Worm (Caenorhabditis elegans): ENCODE results near the gene ram-2.

The ram-2 gene

ce11 chrII:10989180-10989579, 27.5 kb downstream of the ram-2 start:
- TF ChIP-seq ces-1 (GFP tag; optimal IDR thresholded peaks at IDR 0.05): no peak
- TF ChIP-seq nhr-12 (tag; optimal IDR thresholded peaks at IDR 0.05): no peak
- TF ChIP-seq cnd-1 (tag; optimal IDR thresholded peaks at IDR 0.05): peak; percentile 32
- no peak for TF ChIP-seq pha-4 (tag; optimal IDR thresholded peaks at IDR 0.05)
- TF ChIP-seq ceh-43 (GFP tag; optimal IDR thresholded peaks at IDR 0.05): no peak
- TF ChIP-seq ceh-83 (GFP tag; optimal IDR thresholded peaks at IDR 0.05): no peak
- no peak for TF ChIP-seq mab-5 (tag; optimal IDR thresholded peaks at IDR 0.05)
- TF ChIP-seq sem-2 (GFP tag; optimal IDR thresholded peaks at IDR 0.05): peak; percentile 6
- TF ChIP-seq zip-8 (tag; optimal IDR thresholded peaks at IDR 0.05): peak; percentile 82
- TF ChIP-seq nhr-28 (tag; optimal IDR thresholded peaks at IDR 0.05): no peak
- TF ChIP-seq ztf-11 (tag; optimal IDR thresholded peaks at IDR 0.05): no peak
- peak; percentile 85 for TF ChIP-seq nhr-2 (tag; optimal IDR thresholded peaks at IDR 0.05)
- TF ChIP-seq flh-1 (GFP tag; optimal IDR thresholded peaks at IDR 0.05): no peak
- peak; percentile 1 for TF ChIP-seq ham-2 (GFP tag; optimal IDR thresholded peaks at IDR 0.05)
- no peak for TF ChIP-seq bed-3 (GFP tag; optimal IDR thresholded peaks at IDR 0.05)
- peak; percentile 39 for TF ChIP-seq mls-2 (tag; optimal IDR thresholded peaks at IDR 0.05)
- no peak for TF ChIP-seq snpc-4 (tag; optimal IDR thresholded peaks at IDR 0.05)
- TF ChIP-seq nhr-237 (tag; optimal IDR thresholded peaks at IDR 0.05): no peak
- TF ChIP-seq elt-3 (tag; optimal IDR thresholded peaks at IDR 0.05): no peak
- TF ChIP-seq elt-1 (tag; optimal IDR thresholded peaks at IDR 0.05; ENCODE audit: borderline replicate concordance, insufficient read depth): no peak
- TF ChIP-seq lin-32 (GFP tag; optimal IDR thresholded peaks at IDR 0.05): no peak
- peak; percentile 13 for TF ChIP-seq ceh-39 (tag; optimal IDR thresholded peaks at IDR 0.05)
- TF ChIP-seq unc-120 (tag; optimal IDR thresholded peaks at IDR 0.05; ENCODE audit: poor library complexity, severe bottlenecking): no peak
- no peak for TF ChIP-seq lsy-2 (tag; optimal IDR thresholded peaks at IDR 0.05)
- no peak for TF ChIP-seq unc-62 (GFP tag; optimal IDR thresholded peaks at IDR 0.05)
- no peak for TF ChIP-seq hlh-1 (tag; optimal IDR thresholded peaks at IDR 0.05)
- no peak for TF ChIP-seq sptf-1 (tag; optimal IDR thresholded peaks at IDR 0.05)
- no peak for TF ChIP-seq lin-13 (tag; optimal IDR thresholded peaks at IDR 0.05)
- no peak for TF ChIP-seq M03D4.4 (tag; optimal IDR thresholded peaks at IDR 0.05)

ce11 chrII:10988575-10988974, 28.1 kb downstream of the ram-2 start:
- TF ChIP-seq pha-4 (tag; optimal IDR thresholded peaks at IDR 0.05) (peak; percentile 45), sptf-1 (tag; optimal IDR thresholded peaks at IDR 0.05) (no peak), mab-5 (tag; optimal IDR thresholded peaks at IDR 0.05) (no peak), ceh-39 (tag; optimal IDR thresholded peaks at IDR 0.05) (no peak), nhr-76 (tag; optimal IDR thresholded peaks at IDR 0.05) (no peak), ceh-83 (GFP tag; optimal IDR thresholded peaks at IDR 0.05) (no peak), unc-62 (GFP tag; optimal IDR thresholded peaks at IDR 0.05) (peak; percentile 95), nhr-2 (tag; optimal IDR thresholded peaks at IDR 0.05) (peak; percentile 73), sem-2 (GFP tag; optimal IDR thresholded peaks at IDR 0.05) (no peak), ceh-43 (GFP tag; optimal IDR thresholded peaks at IDR 0.05) (no peak), drap-1 (GFP tag; optimal IDR thresholded peaks at IDR 0.05) (no peak), bed-3 (GFP tag; optimal IDR thresholded peaks at IDR 0.05) (no peak), snpc-4 (tag; optimal IDR thresholded peaks at IDR 0.05) (no peak), ces-1 (GFP tag; optimal IDR thresholded peaks at IDR 0.05) (no peak), elt-1 (tag; optimal IDR thresholded peaks at IDR 0.05; ENCODE audit: borderline replicate concordance, insufficient read depth) (no peak), hlh-1 (tag; optimal IDR thresholded peaks at IDR 0.05) (peak; percentile 36), elt-3 (tag; optimal IDR thresholded peaks at IDR 0.05) (no peak), unc-39 (tag; optimal IDR thresholded peaks at IDR 0.05) (no peak), lin-32 (GFP tag; optimal IDR thresholded peaks at IDR 0.05) (no peak), flh-1 (GFP tag; optimal IDR thresholded peaks at IDR 0.05) (no peak), blmp-1 (tag; optimal IDR thresholded peaks at IDR 0.05) (no peak), lsy-2 (tag; optimal IDR thresholded peaks at IDR 0.05) (no peak), lin-13 (tag; optimal IDR thresholded peaks at IDR 0.05) (no peak)

ce11 chrII:10986461-10987090, 30.1 kb downstream of the ram-2 start:
- TF ChIP-seq nhr-2 (tag; optimal IDR thresholded peaks at IDR 0.05) (no peak), cnd-1 (tag; optimal IDR thresholded peaks at IDR 0.05) (peak; percentile 58), sem-2 (GFP tag; optimal IDR thresholded peaks at IDR 0.05) (no peak), lin-32 (GFP tag; optimal IDR thresholded peaks at IDR 0.05) (peak; percentile 58), ces-1 (GFP tag; optimal IDR thresholded peaks at IDR 0.05) (no peak), sptf-1 (tag; optimal IDR thresholded peaks at IDR 0.05) (peak; percentile 11), mep-1 (tag; optimal IDR thresholded peaks at IDR 0.05) (no peak), ztf-11 (tag; optimal IDR thresholded peaks at IDR 0.05) (no peak), unc-62 (GFP tag; optimal IDR thresholded peaks at IDR 0.05) (peak; percentile 9)

Data from whole organism, mixed stage, embryonic.